Worm (Caenorhabditis elegans): ENCODE measurements around the gene C56G2.15.

DNA sequence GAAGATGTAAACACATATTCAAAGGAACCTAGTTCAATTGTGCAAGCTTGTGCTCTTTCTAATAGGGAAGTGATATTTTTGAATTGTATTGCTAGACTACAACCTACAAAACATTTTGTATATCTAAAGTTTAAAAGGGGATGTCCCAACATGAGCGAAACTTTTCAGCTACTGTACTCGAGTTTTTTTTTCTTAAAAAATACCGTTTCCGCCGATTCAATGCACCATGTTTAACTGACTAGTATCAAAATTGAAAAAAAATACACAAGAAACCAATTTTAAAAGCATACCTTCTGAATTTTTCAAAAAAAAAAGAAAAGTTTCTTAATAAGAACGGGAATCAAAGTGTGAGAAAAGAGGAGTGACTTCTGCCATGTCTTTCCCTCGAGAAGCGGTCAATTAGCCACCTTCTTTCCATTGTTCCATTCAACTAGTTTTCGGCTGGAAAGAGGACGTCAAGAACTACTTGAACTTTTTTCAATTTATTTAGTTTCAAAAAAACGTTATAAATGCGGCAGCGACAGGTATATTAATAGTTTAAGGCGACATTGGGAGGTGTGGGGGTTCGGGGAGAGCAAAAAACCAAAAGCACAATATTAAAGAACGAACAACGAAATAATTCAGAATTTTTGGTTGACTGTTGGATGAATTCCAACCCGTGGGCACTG is 47.7 kb upstream of the C56G2.15 start, which contains the start of gene nas-4:
- TF ChIP-seq fos-1 (tag; optimal IDR thresholded peaks at IDR 0.05) (peak; percentile 28), nhr-237 (tag; optimal IDR thresholded peaks at IDR 0.05) (no peak), ceh-82 (tag; optimal IDR thresholded peaks at IDR 0.05) (no peak), lin-13 (GFP tag; optimal IDR thresholded peaks at IDR 0.05) (no peak), nhr-11 (tag; optimal IDR thresholded peaks at IDR 0.05) (no peak), skn-1 (tag; optimal IDR thresholded peaks at IDR 0.05) (no peak), nhr-42 (GFP tag; IDR thresholded peaks at IDR 0.05) (no peak), egl-27 (tag; optimal IDR thresholded peaks at IDR 0.05) (no peak), egl-43 (GFP tag; IDR thresholded peaks at IDR 0.05) (no peak), lin-29 (GFP tag; IDR thresholded peaks at IDR 0.05) (no peak), lim-7 (GFP tag; IDR thresholded peaks at IDR 0.05) (0 out of 2 replicates have a peak, but pooled peaks have one; percentile 36)

Measured in whole organism, L4 larva.